Fruit fly (Drosophila melanogaster) whole organism, pupa: ENCODE measurements around the gene CG1024.

Experiments used
- CG10348 ChIP-seq: fragments of 200-800 bp; sonication (Bioruptor generic); IDR thresholded peaks from 2 replicates; pipeline ENCODE4 v1.3.6; 2022; ENCODE audit warnings: missing biosample characterization, missing genetic modification characterization
- CG12605 ChIP-seq: fragments of 200-800 bp; sonication (Bioruptor generic); IDR thresholded peaks from 2 replicates; pipeline ENCODE4 v1.3.6; 2022; ENCODE audit warnings: missing biosample characterization, missing genetic modification characterization
- CG13204 ChIP-seq: fragments of 200-800 bp; sonication (Bioruptor generic); optimal IDR thresholded peaks from 2 replicates; lab custom pipeline; 2018; ENCODE audit warnings: missing biosample characterization, mild to moderate bottlenecking, missing genetic modification characterization, moderate library complexity
- CG14655 ChIP-seq: fragments of 200-800 bp; sonication (Bioruptor generic); optimal IDR thresholded peaks from 3 replicates; lab custom pipeline; 2017; ENCODE audit warnings: mild to moderate bottlenecking, missing biosample characterization, missing genetic modification reagents, missing genetic modification characterization
- CG15710 ChIP-seq: fragments of 200-800 bp; sonication (Bioruptor generic); optimal IDR thresholded peaks from 2 replicates; lab custom pipeline; 2018; ENCODE audit warnings: missing biosample characterization, mild to moderate bottlenecking, missing genetic modification characterization, moderate library complexity
- CG17806 ChIP-seq: fragments of 200-800 bp; sonication (Bioruptor generic); optimal IDR thresholded peaks from 2 replicates; lab custom pipeline; 2018; ENCODE audit warnings: missing biosample characterization, mild to moderate bottlenecking, missing genetic modification characterization, moderate library complexity
- CG32121 ChIP-seq: fragments of 200-800 bp; sonication (Bioruptor generic); IDR thresholded peaks from 2 replicates; pipeline ENCODE4 v1.3.6; 2022; ENCODE audit warnings: missing biosample characterization, missing genetic modification characterization
- CG34367 ChIP-seq: fragments of 200-800 bp; sonication (Bioruptor generic); optimal IDR thresholded peaks from 2 replicates; lab custom pipeline; 2018; ENCODE audit warnings: missing biosample characterization, mild to moderate bottlenecking, missing genetic modification characterization
- CG4496 ChIP-seq: fragments of 200-800 bp; sonication (Bioruptor generic); IDR thresholded peaks from 3 replicates; pipeline ENCODE4 v1.3.6; 2022; ENCODE audit warnings: missing biosample characterization, missing genetic modification characterization
- CG8159 ChIP-seq: fragments of 200-800 bp; sonication (Bioruptor generic); optimal IDR thresholded peaks from 3 replicates; lab custom pipeline; 2018; ENCODE audit warnings: missing biosample characterization, mild to moderate bottlenecking, missing genetic modification characterization, moderate library complexity
- CG8301 ChIP-seq: fragments of 200-800 bp; sonication (Bioruptor generic); optimal IDR thresholded peaks from 2 replicates; lab custom pipeline; 2018; ENCODE audit warnings: missing biosample characterization, mild to moderate bottlenecking, missing genetic modification characterization
- CG9948 ChIP-seq: fragments of 200-800 bp; sonication (Bioruptor generic); optimal IDR thresholded peaks from 2 replicates; lab custom pipeline; 2018; ENCODE audit warnings: missing biosample characterization, mild to moderate bottlenecking, missing genetic modification characterization, moderate library complexity
- D1 ChIP-seq: fragments of 200-800 bp; sonication (Bioruptor generic); optimal IDR thresholded peaks from 2 replicates; lab custom pipeline; 2018; ENCODE audit warnings: missing biosample characterization, mild to moderate bottlenecking, missing genetic modification characterization, moderate library complexity
- EcR ChIP-seq: fragments of 200-800 bp; sonication (Bioruptor generic); optimal IDR thresholded peaks from 3 replicates; lab custom pipeline; 2019; ENCODE audit warnings: missing biosample characterization, missing genetic modification characterization, mild to moderate bottlenecking, moderate library complexity, missing genetic modification reagents
- Ets98B ChIP-seq: fragments of 200-800 bp; sonication (Bioruptor generic); IDR thresholded peaks from 2 replicates; pipeline ENCODE4 v1.3.6; 2022; ENCODE audit warnings: missing biosample characterization, missing genetic modification characterization
- Pif1A ChIP-seq: fragments of 200-800 bp; sonication (Bioruptor generic); optimal IDR thresholded peaks from 3 replicates; lab custom pipeline; 2016; ENCODE audit warnings: missing biosample characterization, missing genetic modification characterization
- Pif1B ChIP-seq: fragments of 200-800 bp; sonication (Bioruptor generic); optimal IDR thresholded peaks from 3 replicates; lab custom pipeline; 2016; ENCODE audit warnings: missing biosample characterization, missing genetic modification characterization
- Snoo ChIP-seq: fragments of 200-800 bp; sonication (Bioruptor generic); optimal IDR thresholded peaks from 3 replicates; lab custom pipeline; 2017; ENCODE audit warnings: missing biosample characterization, mild to moderate bottlenecking, missing genetic modification characterization, inconsistent platforms
- fd96Ca ChIP-seq: fragments of 200-800 bp; sonication (Bioruptor generic); IDR thresholded peaks from 3 replicates; pipeline ENCODE4 v1.3.6; 2022; ENCODE audit warnings: missing biosample characterization, missing genetic modification characterization
- gl ChIP-seq: fragments of 200-800 bp; sonication (Bioruptor generic); optimal IDR thresholded peaks from 2 replicates; lab custom pipeline; 2018; ENCODE audit warnings: missing biosample characterization, mild to moderate bottlenecking, missing genetic modification characterization
- rn ChIP-seq: fragments of 200-800 bp; sonication (Bioruptor generic); IDR thresholded peaks from 2 replicates; pipeline ENCODE4 v1.3.6; 2022; ENCODE audit warnings: missing biosample characterization, missing genetic modification characterization

CG1024 gene

DNA sequence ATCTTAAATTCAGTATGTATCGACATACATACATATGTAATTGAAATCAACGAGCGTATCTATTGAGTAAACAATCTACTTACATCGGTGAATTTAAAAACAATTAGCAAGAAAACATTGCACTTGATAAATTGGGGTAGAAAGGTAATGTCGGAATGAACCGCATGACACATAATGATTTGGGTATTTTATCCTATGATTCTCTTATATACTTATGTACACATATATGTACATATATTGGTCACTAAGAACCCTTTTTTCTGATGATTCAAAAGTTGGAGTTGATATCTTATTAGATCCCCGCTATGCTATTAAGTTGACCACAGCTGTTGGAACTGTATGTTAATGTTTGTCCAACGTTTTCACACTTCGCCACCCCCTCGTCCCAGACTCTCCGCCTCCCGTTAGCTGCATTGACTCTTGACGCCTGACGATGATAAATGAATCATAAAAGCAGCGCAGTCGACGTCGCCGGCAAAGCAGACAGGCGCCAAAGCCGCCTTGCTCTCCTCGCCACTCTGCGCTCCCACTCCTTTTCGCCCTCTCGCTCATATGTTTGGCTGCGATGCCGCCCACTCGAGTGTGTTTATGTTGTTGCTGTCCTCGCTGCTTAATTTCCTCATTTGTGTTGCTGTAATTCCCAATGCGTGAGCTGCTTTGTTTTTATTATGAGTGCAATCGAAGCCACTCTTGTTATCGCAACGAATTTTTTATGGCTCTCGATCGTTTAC is 27.1 kb downstream of the CG1024 start:
- TF ChIP-seq CG13204 = peak; percentile 28
- TF ChIP-seq EcR (GFP tag; lab: Kevin White, UChicago) = peak; percentile 24
- no peak for TF ChIP-seq rn
- TF ChIP-seq gl (tag; lab: Kevin White, UChicago) = no peak
- TF ChIP-seq CG8301 (tag; lab: Kevin White, UChicago) = peak; percentile 69
- peak; percentile 50 for TF ChIP-seq CG8159 (tag; lab: Kevin White, UChicago)
- peak; percentile 37; the same call in 1 of the 2 replicates for TF ChIP-seq CG32121 (GFP tag; lab: Robert Waterston, UW)
- peak; percentile 60; the same call in 2 of the 3 replicates for TF ChIP-seq CG4496 (GFP tag; lab: Robert Waterston, UW)
- peak; percentile 31 for TF ChIP-seq CG17806 (tag; lab: Kevin White, UChicago)
- TF ChIP-seq CG14655 (GFP tag; lab: Kevin White, UChicago) = peak; percentile 77
- TF ChIP-seq D1 = no peak
- TF ChIP-seq Snoo (tag; lab: Kevin White, UChicago) = no peak
- TF ChIP-seq CG12605 (GFP tag; lab: Robert Waterston, UW) = no peak
- TF ChIP-seq CG15710 (tag; lab: Kevin White, UChicago) = peak; percentile 43
- TF ChIP-seq Pif1B (GFP tag; lab: Kevin White, UChicago) = no peak
- peak; percentile 36 for TF ChIP-seq CG34367 (tag; lab: Kevin White, UChicago)
- TF ChIP-seq CG9948 = peak; percentile 54
- no peak for TF ChIP-seq Pif1A (GFP tag; lab: Kevin White, UChicago)
- TF ChIP-seq CG10348 (GFP tag; lab: Robert Waterston, UW) = 0 out of 2 replicates have a peak, but pooled peaks have one; percentile 19

DNA sequence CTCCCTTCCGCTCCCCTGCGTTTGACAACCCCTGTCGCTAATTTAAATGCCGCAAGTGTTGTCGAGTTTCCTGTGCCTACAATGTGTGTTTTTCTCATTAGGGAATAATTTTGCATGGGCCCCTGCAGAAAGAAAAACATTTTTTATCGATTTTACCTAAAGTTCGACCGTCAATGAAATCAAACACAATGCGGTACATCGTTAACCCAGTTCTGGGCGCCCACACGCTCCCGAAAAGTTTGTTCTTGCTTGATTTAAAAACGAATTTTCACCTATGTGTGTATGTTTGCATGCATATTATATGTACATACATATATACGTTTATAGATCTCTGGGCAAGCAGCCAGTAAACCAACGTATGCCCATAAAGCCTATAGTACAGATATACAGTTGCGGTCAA is 27.7 kb downstream of the CG1024 start:
- TF ChIP-seq CG14655 (GFP tag; lab: Kevin White, UChicago) = no peak
- no peak for TF ChIP-seq CG8301 (tag; lab: Kevin White, UChicago)
- TF ChIP-seq gl (tag; lab: Kevin White, UChicago) = no peak
- no peak for TF ChIP-seq CG32121 (GFP tag; lab: Robert Waterston, UW)
- no peak for TF ChIP-seq Ets98B (GFP tag; lab: Robert Waterston, UW)
- no peak for TF ChIP-seq CG10348 (GFP tag; lab: Robert Waterston, UW)
- TF ChIP-seq, all 21 proteins: peak for 0

DNA sequence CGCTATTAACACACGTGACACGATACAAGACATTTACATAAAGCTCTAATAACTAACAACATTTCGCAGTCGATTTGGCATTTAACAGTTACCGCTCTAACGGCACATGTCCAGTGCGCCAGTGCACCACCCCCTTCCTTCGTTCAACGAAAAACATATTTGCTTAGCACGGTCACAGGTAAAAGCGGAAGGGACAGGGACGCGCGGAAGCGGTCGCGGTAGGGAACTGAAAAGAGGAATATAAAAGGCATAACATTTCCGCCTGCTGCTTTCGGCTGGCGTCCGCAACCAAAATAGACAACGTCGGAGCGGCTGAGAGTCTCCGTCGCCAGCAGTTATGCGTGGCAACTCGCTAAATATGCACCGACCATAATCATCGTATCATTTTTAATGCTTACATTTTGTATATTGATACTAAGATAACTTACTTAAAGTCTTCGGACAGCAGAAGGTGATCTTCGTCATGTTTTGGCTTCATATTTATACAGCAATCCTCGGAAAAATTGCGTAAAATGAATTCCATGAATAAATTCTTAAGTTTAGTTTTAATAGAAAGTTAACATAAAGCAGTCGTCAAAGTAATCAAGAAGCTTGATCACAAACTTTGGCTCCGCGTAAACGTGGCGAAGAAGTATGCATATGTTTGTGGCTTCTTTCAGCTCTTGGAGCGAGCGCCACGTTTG is 28.3 kb downstream of the CG1024 start:
- TF ChIP-seq CG14655 (GFP tag; lab: Kevin White, UChicago) (peak; percentile 80), CG4496 (GFP tag; lab: Robert Waterston, UW) (0 out of 3 replicates have a peak, but pooled peaks have one; percentile 5), D1 (no peak), CG8159 (tag; lab: Kevin White, UChicago) (peak; percentile 30), CG8301 (tag; lab: Kevin White, UChicago) (peak; percentile 75), CG32121 (GFP tag; lab: Robert Waterston, UW) (peak; percentile 54; the same call in 1 of the 2 replicates), CG10348 (GFP tag; lab: Robert Waterston, UW) (no peak), Pif1A (GFP tag; lab: Kevin White, UChicago) (peak; percentile 59), CG12605 (GFP tag; lab: Robert Waterston, UW) (no peak), gl (tag; lab: Kevin White, UChicago) (no peak), fd96Ca (GFP tag; lab: Robert Waterston, UW) (peak; percentile 46; the same call in 1 of the 3 replicates), Pif1B (GFP tag; lab: Kevin White, UChicago) (peak; percentile 27), EcR (GFP tag; lab: Kevin White, UChicago) (no peak), Ets98B (GFP tag; lab: Robert Waterston, UW) (0 out of 2 replicates have a peak, but pooled peaks have one; percentile 22), CG13204 (no peak), Snoo (tag; lab: Kevin White, UChicago) (no peak), CG17806 (tag; lab: Kevin White, UChicago) (peak; percentile 31), CG15710 (tag; lab: Kevin White, UChicago) (peak; percentile 26), CG34367 (tag; lab: Kevin White, UChicago) (peak; percentile 6), rn (no peak), CG9948 (peak; percentile 30)

DNA sequence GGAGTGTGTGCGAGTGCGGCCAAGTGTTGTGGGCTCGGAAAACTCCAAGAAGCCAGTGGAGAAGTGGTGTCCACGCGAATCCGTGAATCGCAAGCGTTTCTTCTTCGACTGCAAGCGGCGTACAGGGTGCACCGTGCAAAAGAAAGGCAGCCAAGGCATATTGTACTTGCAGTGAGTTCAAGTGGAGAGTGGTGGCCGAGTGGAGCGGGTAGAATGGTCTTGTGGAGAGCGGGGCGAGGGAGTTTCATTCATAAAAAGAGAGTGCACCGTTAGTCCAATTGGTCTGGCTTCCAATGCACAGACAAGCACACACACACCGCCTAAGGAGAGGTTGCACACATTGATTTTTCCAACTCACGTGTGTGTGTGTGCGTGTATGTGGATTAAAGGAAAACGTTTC is 28.9 kb downstream of the CG1024 start:
- no peak for TF ChIP-seq Snoo (tag; lab: Kevin White, UChicago)
- no peak for TF ChIP-seq CG14655 (GFP tag; lab: Kevin White, UChicago)
- peak; percentile 16; the same call in 1 of the 3 replicates for TF ChIP-seq CG4496 (GFP tag; lab: Robert Waterston, UW)
- TF ChIP-seq CG8159 (tag; lab: Kevin White, UChicago) = no peak
- no peak for TF ChIP-seq CG12605 (GFP tag; lab: Robert Waterston, UW)
- no peak for TF ChIP-seq CG9948
- TF ChIP-seq EcR (GFP tag; lab: Kevin White, UChicago) = peak; percentile 23
- no peak for TF ChIP-seq CG34367 (tag; lab: Kevin White, UChicago)
- no peak; the same call in 1 of the 2 replicates for TF ChIP-seq Ets98B (GFP tag; lab: Robert Waterston, UW)
- no peak for TF ChIP-seq fd96Ca (GFP tag; lab: Robert Waterston, UW)
- no peak for TF ChIP-seq Pif1B (GFP tag; lab: Kevin White, UChicago)
- no peak for TF ChIP-seq CG13204

DNA sequence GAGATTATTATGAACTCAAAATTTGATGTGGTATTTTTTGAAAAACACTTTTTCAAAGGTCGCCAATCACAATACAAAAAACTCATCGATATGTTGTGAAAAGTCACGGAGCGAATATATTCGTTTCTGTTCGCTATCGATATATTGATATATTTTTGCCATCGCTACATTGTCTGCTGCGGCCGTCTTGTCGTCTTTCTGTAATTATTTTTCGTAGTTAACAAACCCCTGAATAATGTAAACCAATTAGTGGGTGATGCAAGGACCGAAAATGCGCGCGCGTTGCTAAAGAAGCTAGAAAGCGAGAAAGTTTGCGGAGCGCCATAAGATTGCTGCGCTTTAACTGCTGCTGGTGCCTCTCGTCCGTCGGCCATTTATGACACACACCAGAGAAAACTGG is 29.4 kb downstream of the CG1024 start, which contains the start of gene Pak:
TSS of gene Pak (plus strand) at position 142 of the 400 bp plus-strand sequence.
- TF ChIP-seq CG34367 (tag; lab: Kevin White, UChicago) (no peak), CG15710 (tag; lab: Kevin White, UChicago) (no peak), CG13204 (no peak), gl (tag; lab: Kevin White, UChicago) (no peak), Pif1A (GFP tag; lab: Kevin White, UChicago) (no peak), Ets98B (GFP tag; lab: Robert Waterston, UW) (no peak), CG32121 (GFP tag; lab: Robert Waterston, UW) (no peak), CG14655 (GFP tag; lab: Kevin White, UChicago) (no peak), EcR (GFP tag; lab: Kevin White, UChicago) (no peak), CG8159 (tag; lab: Kevin White, UChicago) (no peak)
- TF ChIP-seq, all 21 proteins: peak for 0
